Worm (Caenorhabditis elegans) whole organism, late embryonic: ENCODE data around the gene otpl-3.

ENCODE experiments used
- fkh-10 ChIP-seq: fragments of 150-350 bp; optimal IDR thresholded peaks from 2 replicates; lab custom pipeline; 2014; ENCODE audit warnings: missing biosample characterization, missing genetic modification reagents, missing genetic modification characterization
- hlh-6 ChIP-seq: sonication (generic microtip); optimal IDR thresholded peaks from 2 replicates; lab custom pipeline; 2016; ENCODE audit warnings: missing genotype, missing genetic modification characterization, missing compliant biosample characterization
- hlh-8 ChIP-seq: sonication (generic microtip); optimal IDR thresholded peaks from 2 replicates; lab custom pipeline; 2016; ENCODE audit warnings: missing genotype, missing genetic modification characterization, missing compliant biosample characterization
- lim-6 ChIP-seq: sonication (generic microtip); optimal IDR thresholded peaks from 2 replicates; lab custom pipeline; 2016; ENCODE audit warnings: missing genetic modification characterization, missing compliant biosample characterization
- nhr-11 ChIP-seq: fragments of 150-350 bp; optimal IDR thresholded peaks from 2 replicates; lab custom pipeline; 2014; ENCODE audit warnings: missing biosample characterization, missing genetic modification characterization
- pag-3 ChIP-seq: sonication (generic microtip); optimal IDR thresholded peaks from 2 replicates; lab custom pipeline; 2016; ENCODE audit warnings: missing compliant biosample characterization, missing genetic modification characterization, borderline replicate concordance
- tbx-2 ChIP-seq: sonication (generic microtip); optimal IDR thresholded peaks from 2 replicates; lab custom pipeline; 2016; ENCODE audit warnings: missing genetic modification characterization, missing compliant biosample characterization

- no peak for TF ChIP-seq pag-3
- TF ChIP-seq nhr-11 (tag; lab: Kevin White, UChicago) = no peak
- TF ChIP-seq fkh-10 (GFP tag; lab: Kevin White, UChicago) = no peak
- no peak for TF ChIP-seq lim-6 (tag; lab: Kevin White, UChicago)
- TF ChIP-seq hlh-8 (tag; lab: Kevin White, UChicago) = no peak
- no peak for TF ChIP-seq hlh-6 (tag; lab: Kevin White, UChicago)
- TF ChIP-seq tbx-2 (tag; lab: Kevin White, UChicago) = no peak
Measured at ce11 chrX:6967057-6967456, 42.5 kb upstream of the otpl-3 start, which contains the start of gene F01E11.3.
